Fruit fly (Drosophila melanogaster): Measurements from ENCODE around the gene ine.
A peak's percentile ranks its signal among the peaks of the same experiment; 100 is the strongest.

Gene ine

DNA sequence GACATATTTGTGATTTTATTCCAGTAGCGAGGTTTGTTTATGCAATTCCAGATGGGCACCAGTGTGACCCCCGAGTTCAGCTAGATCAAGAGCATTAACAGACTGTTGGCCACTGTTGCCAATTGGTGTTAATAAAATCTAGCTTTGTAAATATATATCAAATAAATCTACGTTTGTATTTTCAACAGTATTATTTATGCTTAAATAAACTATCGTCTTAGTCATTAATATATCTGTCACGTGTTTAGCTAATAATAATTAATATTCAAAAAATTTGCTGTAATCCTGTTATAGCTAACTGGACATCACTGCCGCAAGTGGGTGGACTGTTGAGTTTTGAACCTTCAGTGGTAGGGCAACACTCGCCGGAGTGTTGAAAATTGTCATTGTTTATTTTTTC lies 17.3 kb downstream of the ine start, which contains the start of the genes mRpL27 and CG15435 (continued):
- peak; percentile 29 for TF ChIP-seq gsb-n (tag; optimal IDR thresholded peaks at IDR 0.05)
- peak; percentile 45 for TF ChIP-seq Nf-YC (tag; optimal IDR thresholded peaks at IDR 0.05)
- peak; percentile 69 for TF ChIP-seq CG15601 (tag; optimal IDR thresholded peaks at IDR 0.05)
- peak; percentile 10 for TF ChIP-seq Abd-B (GFP tag; optimal IDR thresholded peaks at IDR 0.05)
- peak; percentile 40 for TF ChIP-seq CG33557 (GFP tag; optimal IDR thresholded peaks at IDR 0.05)
- TF ChIP-seq psq (GFP tag; optimal IDR thresholded peaks at IDR 0.05) = no peak
- peak; percentile 48 for TF ChIP-seq CG30020 (tag; optimal IDR thresholded peaks at IDR 0.05)
- TF ChIP-seq Nf-YB (GFP tag; optimal IDR thresholded peaks at IDR 0.05) = no peak
- no peak for TF ChIP-seq E2f2 (GFP tag; IDR thresholded peaks at IDR 0.05)
- peak; percentile 15 for TF ChIP-seq CG9727 (GFP tag; optimal IDR thresholded peaks at IDR 0.05)
- TF ChIP-seq CG14710 (tag; optimal IDR thresholded peaks at IDR 0.05) = peak; percentile 100
- TF ChIP-seq Dfd (GFP tag; optimal IDR thresholded peaks at IDR 0.05) = no peak
- TF ChIP-seq CG17385 (GFP tag; optimal IDR thresholded peaks at IDR 0.05) = peak; percentile 7
- TF ChIP-seq Kr (GFP tag; optimal IDR thresholded peaks at IDR 0.05) = no peak
- TF ChIP-seq Hr3 (GFP tag; optimal IDR thresholded peaks at IDR 0.05) = peak; percentile 42
- peak; percentile 37 for TF ChIP-seq chn (GFP tag; optimal IDR thresholded peaks at IDR 0.05)
- TF ChIP-seq Sry-β (GFP tag; optimal IDR thresholded peaks at IDR 0.05) = peak; percentile 95
- peak; percentile 28; the same call in 1 of the 2 replicates for TF ChIP-seq klu (GFP tag; IDR thresholded peaks at IDR 0.05)
- no peak for TF ChIP-seq gro (GFP tag; optimal IDR thresholded peaks at IDR 0.05)
- TF ChIP-seq vvl (GFP tag; IDR thresholded peaks at IDR 0.05) = peak; percentile 62
- no peak for TF ChIP-seq Hr39 (optimal IDR thresholded peaks at IDR 0.05)
- peak; percentile 42 for TF ChIP-seq CG4328 (GFP tag; optimal IDR thresholded peaks at IDR 0.05)
- peak; percentile 26 for TF ChIP-seq Xbp1 (GFP tag; optimal IDR thresholded peaks at IDR 0.05)
- peak; percentile 44; the same call in 1 of the 2 replicates for TF ChIP-seq Xrp1 (GFP tag; IDR thresholded peaks at IDR 0.05)
- peak; percentile 65 for TF ChIP-seq twi (tag; optimal IDR thresholded peaks at IDR 0.05)
- no peak for TF ChIP-seq jigr1 (GFP tag; IDR thresholded peaks at IDR 0.05)
- TF ChIP-seq Nf-YA (GFP tag; IDR thresholded peaks at IDR 0.05) = no peak
- TF ChIP-seq br (optimal IDR thresholded peaks at IDR 0.05) = no peak
- peak; percentile 67 for TF ChIP-seq CG3847 (GFP tag; IDR thresholded peaks at IDR 0.05)
- TF ChIP-seq Opbp (GFP tag; IDR thresholded peaks at IDR 0.05; ENCODE audit: partially characterized antibody) = 0 out of 3 replicates have a peak, but pooled peaks have one; percentile 15
- TF ChIP-seq CG13894 (tag; optimal IDR thresholded peaks at IDR 0.05) = peak; percentile 31
- TF ChIP-seq CG8290 (GFP tag; optimal IDR thresholded peaks at IDR 0.05) = peak; percentile 16
- peak in 1 of 2 experiments; percentile 36 for TF ChIP-seq CG8290 (tag; optimal IDR thresholded peaks at IDR 0.05)
- peak; percentile 61 for TF ChIP-seq CoRest (tag; optimal IDR thresholded peaks at IDR 0.05)
- peak; percentile 48 for TF ChIP-seq CG9932 (GFP tag; IDR thresholded peaks at IDR 0.05)
- TF ChIP-seq cwo (GFP tag; optimal IDR thresholded peaks at IDR 0.05) = no peak
- TF ChIP-seq inv (GFP tag; IDR thresholded peaks at IDR 0.05; ENCODE audit: partially characterized antibody) = no peak
- TF ChIP-seq CG10209 (GFP tag; optimal IDR thresholded peaks at IDR 0.05) = peak; percentile 7
- peak; percentile 59 for TF ChIP-seq CG2712 (tag; optimal IDR thresholded peaks at IDR 0.05)
- peak; percentile 50 for TF ChIP-seq Myb (GFP tag; optimal IDR thresholded peaks at IDR 0.05)
- TF ChIP-seq CG13287 (GFP tag; IDR thresholded peaks at IDR 0.05; ENCODE audit: partially characterized antibody) = peak; percentile 23; the same call in 1 of the 2 replicates
- peak in 1 of 2 experiments; percentile 44 for TF ChIP-seq Hr51 (GFP tag; optimal IDR thresholded peaks at IDR 0.05)
- TF ChIP-seq CG4617 (GFP tag; optimal IDR thresholded peaks at IDR 0.05; ENCODE audit: borderline replicate concordance) = peak; percentile 42
- TF ChIP-seq CG34224 (GFP tag; IDR thresholded peaks at IDR 0.05; ENCODE audit: partially characterized antibody) = no peak
- peak; percentile 60 for TF ChIP-seq sug (tag; optimal IDR thresholded peaks at IDR 0.05)
- no peak for TF ChIP-seq CG13624 (GFP tag; optimal IDR thresholded peaks at IDR 0.05)
- TF ChIP-seq HLHmδ (GFP tag; optimal IDR thresholded peaks at IDR 0.05) = no peak
- TF ChIP-seq nom (GFP tag; optimal IDR thresholded peaks at IDR 0.05) = peak; percentile 17
- no peak for TF ChIP-seq CG4282 (GFP tag; optimal IDR thresholded peaks at IDR 0.05)
- peak; percentile 18 for TF ChIP-seq mam (GFP tag; optimal IDR thresholded peaks at IDR 0.05)
- peak; percentile 76 for TF ChIP-seq CG12659 (GFP tag; optimal IDR thresholded peaks at IDR 0.05)
